Worm (Caenorhabditis elegans): Measurements from ENCODE around the gene Y39B6A.69.

ce11 chrV:19140495-19140894 lies 11.7 kb downstream of the Y39B6A.69 start, which contains the start of gene cpg-23:
- TF ChIP-seq flt-1 (GFP tag; IDR thresholded peaks at IDR 0.05), result no peak
- no peak for TF ChIP-seq klf-2 (GFP tag; conservative IDR thresholded peaks at IDR 0.05)
- TF ChIP-seq ztf-29 (GFP tag; IDR thresholded peaks at IDR 0.05), result no peak
- TF ChIP-seq cog-1 (tag; optimal IDR thresholded peaks at IDR 0.05), result no peak
- TF ChIP-seq med-1 (GFP tag; optimal IDR thresholded peaks at IDR 0.05; ENCODE audit: insufficient read depth), result no peak
- no peak for TF ChIP-seq ref-1 (GFP tag; conservative IDR thresholded peaks at IDR 0.05)
- TF ChIP-seq ztf-23 (GFP tag; IDR thresholded peaks at IDR 0.05), result no peak
- TF ChIP-seq tab-1 (GFP tag; IDR thresholded peaks at IDR 0.05), result no peak
- TF ChIP-seq T22C8.4 (GFP tag; IDR thresholded peaks at IDR 0.05), result no peak

Measured in whole organism, midembryonic.